Worm (Caenorhabditis elegans) whole organism, L2 larva: ENCODE measurements around the gene tph-1.

Experiments used
- F13H6.1 ChIP-seq: sonication (generic microtip); optimal IDR thresholded peaks from 2 replicates; lab custom pipeline; 2016; ENCODE audit warnings: missing genetic modification characterization, missing compliant biosample characterization
- R02D3.7 ChIP-seq: fragments of 150-350 bp; optimal IDR thresholded peaks from 2 replicates; lab custom pipeline; 2014; ENCODE audit warnings: missing biosample characterization, missing genetic modification characterization
- Y55F3AM.14 ChIP-seq: fragments of 200-800 bp; sonication (Bioruptor generic); optimal IDR thresholded peaks from 2 replicates; lab custom pipeline; 2018; ENCODE audit warnings: mild to moderate bottlenecking, missing genetic modification characterization, missing compliant biosample characterization
- ama-1 ChIP-seq: fragments of 150-350 bp; optimal IDR thresholded peaks from 2 replicates; lab custom pipeline; 2018; ENCODE audit warnings: inconsistent platforms
- ceh-16 ChIP-seq: fragments of 150-350 bp; optimal IDR thresholded peaks from 2 replicates; lab custom pipeline; 2014; ENCODE audit warnings: missing biosample characterization, missing genetic modification characterization
- elt-3 ChIP-seq: sonication (generic microtip); optimal IDR thresholded peaks from 2 replicates; lab custom pipeline; 2017; ENCODE audit warnings: missing biosample characterization, missing genetic modification characterization
- fos-1 ChIP-seq: fragments of 150-350 bp; optimal IDR thresholded peaks from 2 replicates; lab custom pipeline; 2014; ENCODE audit warnings: missing biosample characterization, missing genetic modification characterization
- lin-39 ChIP-seq: fragments of 150-350 bp; optimal IDR thresholded peaks from 2 replicates; lab custom pipeline; 2014; ENCODE audit warnings: missing biosample characterization, missing genetic modification reagents, missing genetic modification characterization
- lsy-2 ChIP-seq, 2 experiments: fragments of 150-350 bp in 1 of 2; sonication (generic microtip) in 1 of 2; optimal IDR thresholded peaks; 2 replicates each; lab custom pipeline; 2014 to 2017; ENCODE audit warnings: missing biosample characterization in 2 of 2, missing genetic modification characterization in 2 of 2
- nhr-10 ChIP-seq: sonication (generic microtip); optimal IDR thresholded peaks from 2 replicates; lab custom pipeline; 2017; ENCODE audit warnings: missing biosample characterization, missing genetic modification characterization
- snpc-4 ChIP-seq: fragments of 150-350 bp; optimal IDR thresholded peaks from 2 replicates; lab custom pipeline; 2014; ENCODE audit warnings: missing biosample characterization, missing genetic modification characterization
- ztf-11 ChIP-seq: sonication (generic microtip); optimal IDR thresholded peaks from 2 replicates; lab custom pipeline; 2017; ENCODE audit warnings: missing biosample characterization, missing genetic modification characterization

DNA sequence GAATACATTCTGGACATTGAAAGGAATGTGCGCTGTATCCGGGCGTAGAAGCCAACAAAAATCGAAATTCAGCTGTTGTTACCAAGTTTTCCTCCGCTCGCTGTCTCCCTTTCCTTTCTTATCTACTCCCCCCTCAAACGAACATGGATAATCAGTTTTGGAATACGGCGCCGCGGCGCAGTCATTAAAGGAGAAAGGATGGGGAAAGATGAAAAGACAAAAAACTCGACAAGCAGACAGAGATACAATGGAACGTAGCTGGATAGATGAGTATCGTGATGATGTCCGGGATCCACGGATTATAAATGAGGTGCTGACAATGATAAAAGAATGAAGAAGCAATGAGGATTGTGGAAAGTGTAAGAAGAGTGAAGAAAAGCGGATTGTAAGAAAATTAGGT, 3.8 kb upstream of the tph-1 start:
- TF ChIP-seq nhr-10 (tag; lab: Kevin White, UChicago) (no peak), ama-1 (lab: Kevin White, UChicago) (peak; percentile 74), fos-1 (tag; lab: Kevin White, UChicago) (peak; percentile 7), R02D3.7 (tag; lab: Kevin White, UChicago) (no peak), F13H6.1 (tag; lab: Kevin White, UChicago) (no peak), ceh-16 (tag; lab: Kevin White, UChicago) (no peak), Y55F3AM.14 (GFP tag; lab: Kevin White, UChicago) (no peak), lin-39 (tag; lab: Kevin White, UChicago) (no peak), lsy-2 (tag; optimal IDR thresholded peaks at IDR 0.05; lab: Kevin White, UChicago) (no peak), ztf-11 (no peak), snpc-4 (tag; lab: Kevin White, UChicago) (no peak), elt-3 (no peak)
